Worm (Caenorhabditis elegans) whole organism, young adult: ENCODE data around the gene nep-17.
A peak's percentile ranks its signal among the peaks of the same experiment; 100 is the strongest.

Source experiments
- B0336.3 ChIP-seq: fragments of 200-800 bp; sonication (Bioruptor generic); IDR thresholded peaks from 2 replicates; pipeline ENCODE4 v1.3.6; 2022; ENCODE audit warnings: missing genetic modification characterization, missing compliant biosample characterization
- C17E4.6 ChIP-seq: fragments of 200-800 bp; sonication (Bioruptor generic); IDR thresholded peaks from 2 replicates; pipeline ENCODE4 v1.3.6; 2022; ENCODE audit warnings: missing genetic modification reagents, missing genetic modification characterization, missing compliant biosample characterization
- F39B2.1 ChIP-seq: fragments of 200-800 bp; sonication (Bioruptor generic); IDR thresholded peaks from 2 replicates; pipeline ENCODE4 v1.3.6; 2022; ENCODE audit warnings: missing genetic modification reagents, missing genetic modification characterization, missing compliant biosample characterization
- F57A8.1 ChIP-seq: fragments of 200-800 bp; sonication (Bioruptor generic); optimal IDR thresholded peaks from 2 replicates; lab custom pipeline; 2018; ENCODE audit warnings: mild to moderate bottlenecking, missing genetic modification characterization, moderate library complexity, missing compliant biosample characterization
- Y79H2A.3 ChIP-seq: fragments of 200-800 bp; sonication (Bioruptor generic); conservative IDR thresholded peaks from 2 replicates; pipeline ENCODE4 v1.3.6; 2022; ENCODE audit warnings: missing genetic modification reagents, missing genetic modification characterization, missing compliant biosample characterization
- Y95B8A.8 ChIP-seq: fragments of 200-800 bp; sonication (Bioruptor generic); IDR thresholded peaks from 2 replicates; pipeline ENCODE4 v1.3.6; 2022; ENCODE audit warnings: missing genetic modification reagents, missing genetic modification characterization, missing compliant biosample characterization
- ama-1 ChIP-seq, 3 experiments: fragments of 150-350 bp in 1 of 3; sonication (generic microtip) in 2 of 3; optimal IDR thresholded peaks; 2 replicates each; lab custom pipeline; 2014 to 2018; ENCODE audit warnings: missing biosample characterization in 2 of 3, missing genetic modification characterization in 2 of 3, missing genetic modification reagents in 2 of 3
- aptf-2 ChIP-seq: fragments of 200-800 bp; sonication (Bioruptor generic); conservative IDR thresholded peaks from 2 replicates; pipeline ENCODE4 v1.3.6; 2022; ENCODE audit warnings: missing genetic modification reagents, missing genetic modification characterization, missing compliant biosample characterization
- aptf-3 ChIP-seq: fragments of 200-800 bp; sonication (Bioruptor generic); IDR thresholded peaks from 2 replicates; pipeline ENCODE4 v1.3.6; 2022; ENCODE audit warnings: missing genetic modification characterization, missing compliant biosample characterization
- atf-7 ChIP-seq: sonication (generic microtip); optimal IDR thresholded peaks from 2 replicates; lab custom pipeline; 2017; ENCODE audit warnings: mild to moderate bottlenecking, missing genetic modification characterization, missing compliant biosample characterization
- attf-6 ChIP-seq: fragments of 200-800 bp; sonication (Bioruptor generic); IDR thresholded peaks from 2 replicates; pipeline ENCODE4 v1.3.6; 2022; ENCODE audit warnings: missing genetic modification reagents, missing genetic modification characterization, missing compliant biosample characterization
- bed-1 ChIP-seq: fragments of 200-800 bp; sonication (Bioruptor generic); IDR thresholded peaks from 2 replicates; pipeline ENCODE4 v1.3.6; 2022; ENCODE audit warnings: missing genetic modification reagents, missing genetic modification characterization, missing compliant biosample characterization
- ccch-3 ChIP-seq: fragments of 200-800 bp; sonication (Bioruptor generic); optimal IDR thresholded peaks from 2 replicates; lab custom pipeline; 2018; ENCODE audit warnings: mild to moderate bottlenecking, missing genetic modification characterization, missing compliant biosample characterization
- cebp-2 ChIP-seq: fragments of 200-800 bp; sonication (Bioruptor generic); IDR thresholded peaks from 2 replicates; pipeline ENCODE4 v1.3.6; 2022; ENCODE audit warnings: missing genetic modification characterization, missing compliant biosample characterization
- ceh-27 ChIP-seq: fragments of 200-800 bp; sonication (Bioruptor generic); optimal IDR thresholded peaks from 2 replicates; lab custom pipeline; 2018; ENCODE audit warnings: mild to moderate bottlenecking, missing genetic modification characterization, moderate library complexity, missing compliant biosample characterization
- ceh-40 ChIP-seq: fragments of 200-800 bp; sonication (Bioruptor generic); IDR thresholded peaks from 2 replicates; pipeline ENCODE4 v1.3.6; 2022; ENCODE audit warnings: missing genetic modification characterization, missing compliant biosample characterization
- ceh-91 ChIP-seq: fragments of 200-800 bp; sonication (Bioruptor generic); IDR thresholded peaks from 2 replicates; pipeline ENCODE4 v1.3.6; 2022; ENCODE audit warnings: missing genetic modification reagents, missing genetic modification characterization, missing compliant biosample characterization
- efl-1 ChIP-seq: fragments of 150-350 bp; optimal IDR thresholded peaks from 2 replicates; lab custom pipeline; 2014; ENCODE audit warnings: missing biosample characterization, missing genetic modification reagents, missing genetic modification characterization
- egl-18 ChIP-seq: fragments of 200-800 bp; sonication (Bioruptor generic); IDR thresholded peaks from 2 replicates; pipeline ENCODE4 v1.3.6; 2022; ENCODE audit warnings: missing genetic modification reagents, missing genetic modification characterization, missing compliant biosample characterization
- hlh-12 ChIP-seq: sonication (generic microtip); optimal IDR thresholded peaks from 2 replicates; lab custom pipeline; 2016; ENCODE audit warnings: missing genetic modification characterization, missing compliant biosample characterization
- hrde-1 ChIP-seq: sonication (generic microtip); optimal IDR thresholded peaks from 2 replicates; lab custom pipeline; 2016; ENCODE audit warnings: missing genetic modification characterization, mild to moderate bottlenecking, missing compliant biosample characterization, moderate library complexity, missing genotype, missing genetic modification reagents, borderline replicate concordance
- hsf-1 ChIP-seq: fragments of 200-800 bp; sonication (Bioruptor generic); IDR thresholded peaks from 2 replicates; pipeline ENCODE4 v1.3.6; 2022; ENCODE audit warnings: missing genetic modification reagents, missing genetic modification characterization, missing compliant biosample characterization
- lag-1 ChIP-seq: fragments of 200-800 bp; sonication (Bioruptor generic); IDR thresholded peaks from 2 replicates; pipeline ENCODE4 v1.3.6; 2022; ENCODE audit warnings: missing genetic modification reagents, missing genetic modification characterization, missing compliant biosample characterization
- madf-3 ChIP-seq: fragments of 200-800 bp; sonication (Bioruptor generic); IDR thresholded peaks from 2 replicates; pipeline ENCODE4 v1.3.6; 2022; ENCODE audit warnings: missing genetic modification reagents, missing genetic modification characterization, missing compliant biosample characterization
- mcd-1 ChIP-seq: fragments of 200-800 bp; sonication (Bioruptor generic); IDR thresholded peaks from 2 replicates; pipeline ENCODE4 v1.3.6; 2022; ENCODE audit warnings: missing genetic modification reagents, missing genetic modification characterization, missing compliant biosample characterization
- nfya-1 ChIP-seq: sonication (generic microtip); optimal IDR thresholded peaks from 2 replicates; lab custom pipeline; 2017; ENCODE audit warnings: antibody characterized with exemption, missing compliant biosample characterization, missing genetic modification characterization, borderline replicate concordance; ENCODE audit not compliant: insufficient read depth
- nfyb-1 ChIP-seq: fragments of 200-800 bp; sonication (Bioruptor generic); IDR thresholded peaks from 2 replicates; pipeline ENCODE4 v1.3.6; 2022; ENCODE audit warnings: missing genetic modification reagents, missing genetic modification characterization, missing compliant biosample characterization
- nhr-120 ChIP-seq: fragments of 200-800 bp; sonication (Bioruptor generic); IDR thresholded peaks from 2 replicates; pipeline ENCODE4 v1.3.6; 2022; ENCODE audit warnings: missing genetic modification characterization, missing compliant biosample characterization
- nhr-179 ChIP-seq: sonication (generic microtip); optimal IDR thresholded peaks from 2 replicates; lab custom pipeline; 2016; ENCODE audit warnings: mild to moderate bottlenecking, missing genetic modification characterization, missing compliant biosample characterization
- nhr-80 ChIP-seq: sonication (generic microtip); optimal IDR thresholded peaks from 2 replicates; lab custom pipeline; 2016; ENCODE audit warnings: missing genetic modification characterization, missing compliant biosample characterization
- nhr-90 ChIP-seq: sonication (generic microtip); optimal IDR thresholded peaks from 2 replicates; lab custom pipeline; 2016; ENCODE audit warnings: missing genotype, mild to moderate bottlenecking, missing genetic modification characterization, missing compliant biosample characterization
- pbrm-1 ChIP-seq: fragments of 200-800 bp; sonication (Bioruptor generic); IDR thresholded peaks from 2 replicates; pipeline ENCODE4 v1.3.6; 2022; ENCODE audit warnings: missing genetic modification reagents, missing genetic modification characterization, missing compliant biosample characterization
- rec-8 ChIP-seq, 2 experiments: sonication (generic microtip); optimal IDR thresholded peaks; 2 replicates each; lab custom pipeline; 2016; ENCODE audit warnings: mild to moderate bottlenecking in 2 of 2, missing genetic modification characterization in 2 of 2, missing genetic modification reagents in 2 of 2, missing genotype in 2 of 2, missing biosample characterization in 1 of 2, missing compliant biosample characterization in 1 of 2, moderate library complexity in 1 of 2
- repo-1 ChIP-seq: sonication (generic microtip); optimal IDR thresholded peaks from 2 replicates; lab custom pipeline; 2017; ENCODE audit warnings: mild to moderate bottlenecking, missing genetic modification characterization, missing compliant biosample characterization
- snpc-1.3 ChIP-seq: sonication (generic microtip); optimal IDR thresholded peaks from 2 replicates; lab custom pipeline; 2017; ENCODE audit warnings: missing genetic modification characterization, mild to moderate bottlenecking, missing compliant biosample characterization, antibody characterized with exemption, moderate library complexity, missing genotype, missing genetic modification reagents; ENCODE audit not compliant: insufficient read depth
- snpc-3.4 ChIP-seq: sonication (generic microtip); optimal IDR thresholded peaks from 2 replicates; lab custom pipeline; 2017; ENCODE audit warnings: missing genetic modification characterization, mild to moderate bottlenecking, missing compliant biosample characterization, antibody characterized with exemption, moderate library complexity, missing genotype, missing genetic modification reagents
- snpc-4 ChIP-seq, 5 experiments: fragments of 150-350 bp in 1 of 5; sonication (generic microtip) in 4 of 5; optimal IDR thresholded peaks; 2 replicates each; lab custom pipeline; 2014 to 2018; ENCODE audit warnings: missing genetic modification characterization in 5 of 5, missing biosample characterization in 3 of 5, antibody characterized with exemption in 2 of 5, mild to moderate bottlenecking in 2 of 5, missing compliant biosample characterization in 2 of 5, missing genotype in 2 of 5, moderate library complexity in 2 of 5, missing genetic modification reagents in 1 of 5
- tbp1 ChIP-seq: fragments of 200-800 bp; sonication (Bioruptor generic); optimal IDR thresholded peaks from 2 replicates; lab custom pipeline; 2018; ENCODE audit warnings: mild to moderate bottlenecking, missing genetic modification characterization, missing compliant biosample characterization
- tbx-9 ChIP-seq: sonication (generic microtip); optimal IDR thresholded peaks from 2 replicates; lab custom pipeline; 2016; ENCODE audit warnings: borderline replicate concordance, missing genetic modification characterization, inconsistent platforms, missing compliant biosample characterization
- tlf-1 ChIP-seq: fragments of 200-800 bp; sonication (Bioruptor generic); optimal IDR thresholded peaks from 2 replicates; lab custom pipeline; 2018; ENCODE audit warnings: mild to moderate bottlenecking, missing genetic modification characterization, missing compliant biosample characterization
- unc-62 ChIP-seq: fragments of 150-350 bp; optimal IDR thresholded peaks from 2 replicates; lab custom pipeline; 2014; ENCODE audit warnings: missing biosample characterization, missing genetic modification reagents, missing genetic modification characterization
- ztf-22 ChIP-seq: fragments of 200-800 bp; sonication (Bioruptor generic); optimal IDR thresholded peaks from 2 replicates; lab custom pipeline; 2018; ENCODE audit warnings: mild to moderate bottlenecking, missing genetic modification characterization, moderate library complexity, missing compliant biosample characterization
- ztf-28 ChIP-seq: fragments of 200-800 bp; sonication (Bioruptor generic); IDR thresholded peaks from 2 replicates; pipeline ENCODE4 v1.3.6; 2022; ENCODE audit warnings: missing genetic modification reagents, missing genetic modification characterization, missing compliant biosample characterization

nep-17 gene

DNA sequence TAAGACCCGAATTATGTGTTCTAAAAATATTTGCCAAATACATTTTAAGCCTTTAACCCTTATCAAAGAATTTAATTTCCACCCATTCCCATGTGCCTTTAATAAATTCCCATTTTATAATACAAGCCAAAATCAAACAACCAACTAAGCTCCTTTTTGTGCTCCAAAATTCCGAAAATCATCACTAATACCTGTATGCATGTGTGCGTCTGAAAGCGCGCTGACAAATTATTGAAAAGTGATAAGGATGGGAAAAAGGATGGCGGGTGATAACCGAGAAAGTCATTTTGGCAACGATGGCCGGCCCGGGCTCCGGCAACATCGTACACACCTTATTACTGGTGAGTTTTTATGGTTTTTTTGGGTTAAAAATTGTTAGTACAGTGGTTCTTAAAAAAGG is at the start of gene nep-17:
Gene nep-17 (plus strand): TSS at position 285 of the 400 bp plus-strand sequence.
- peak; percentile 68 for TF ChIP-seq nhr-80 (tag; lab: Kevin White, UChicago)
- no peak for TF ChIP-seq repo-1 (tag; lab: Kevin White, UChicago)
- no peak for TF ChIP-seq unc-62
- TF ChIP-seq efl-1 (GFP tag; lab: Kevin White, UChicago): no peak
- no peak for TF ChIP-seq tbx-9 (tag; lab: Kevin White, UChicago)
- no peak for TF ChIP-seq cebp-2 (GFP tag; lab: Robert Waterston, UW)

DNA sequence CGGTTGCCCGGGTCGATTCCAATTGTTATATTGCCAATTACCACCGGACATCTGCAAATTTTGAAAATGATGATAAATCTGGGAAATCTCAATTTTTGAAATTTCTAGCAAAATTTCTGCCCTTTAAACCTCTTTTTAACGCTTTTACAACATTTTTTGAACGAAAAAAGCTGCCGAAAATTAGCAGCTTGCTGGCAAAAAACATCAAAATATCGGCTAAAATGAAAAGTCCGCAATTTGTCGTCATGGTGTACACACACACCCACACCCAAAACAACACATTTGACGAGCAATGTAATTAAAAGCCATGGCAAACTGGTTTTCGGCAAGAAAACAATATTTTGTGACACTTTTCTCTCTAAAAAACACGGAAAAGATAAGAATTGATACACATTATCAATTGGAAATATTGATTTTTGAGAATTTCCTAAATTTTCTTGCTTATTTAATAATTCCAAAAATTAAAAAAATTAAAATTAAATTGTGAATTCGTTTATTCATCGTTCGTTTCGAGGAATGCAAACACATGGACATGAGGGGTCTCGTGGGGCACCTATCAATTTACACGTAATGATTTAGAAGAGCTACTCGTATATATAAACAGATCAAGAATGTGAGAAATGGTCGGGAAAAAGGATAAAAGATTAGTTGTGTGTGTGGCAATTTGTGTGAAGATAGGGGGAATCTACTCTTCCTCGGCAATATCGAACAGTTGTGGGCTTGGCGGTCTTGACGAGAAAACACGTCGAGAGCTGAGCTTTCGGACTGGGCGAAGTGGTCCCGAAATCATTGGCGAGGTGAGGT is 46.8 kb upstream of the nep-17 start, which contains the start of gene pqn-27:
Gene pqn-27 (minus strand): TSS at position 51 of the 804 bp plus-strand sequence.
- peak; percentile 66; the same call in 1 of the 2 replicates for TF ChIP-seq Y95B8A.8
- TF ChIP-seq ceh-91 (GFP tag; lab: Robert Waterston, UW): no peak
- TF ChIP-seq F39B2.1 (GFP tag; lab: Robert Waterston, UW): no peak
- no peak for TF ChIP-seq ztf-28 (GFP tag; lab: Robert Waterston, UW)
- no peak for TF ChIP-seq attf-6
- no peak for TF ChIP-seq ceh-27 (GFP tag; lab: Kevin White, UChicago)
- peak; percentile 63 for TF ChIP-seq nfyb-1 (GFP tag; lab: Robert Waterston, UW)
- TF ChIP-seq cebp-2 (GFP tag; lab: Robert Waterston, UW): no peak
- TF ChIP-seq snpc-4 (GFP tag; optimal IDR thresholded peaks at IDR 0.05; lab: Kevin White, UChicago): no peak
- peak in 1 of 4 experiments; percentile 46 for TF ChIP-seq snpc-4 (tag; optimal IDR thresholded peaks at IDR 0.05; lab: Kevin White, UChicago)
- TF ChIP-seq nfya-1 (tag; lab: Kevin White, UChicago): no peak
- no peak for TF ChIP-seq ceh-40 (GFP tag; lab: Robert Waterston, UW)
- TF ChIP-seq unc-62: no peak
- no peak for TF ChIP-seq aptf-2 (GFP tag; lab: Robert Waterston, UW)
- peak; percentile 8 for TF ChIP-seq snpc-3.4 (tag; lab: Kevin White, UChicago)
- no peak for TF ChIP-seq aptf-3 (GFP tag; lab: Robert Waterston, UW)
- peak; percentile 65 for TF ChIP-seq ztf-22 (GFP tag; lab: Kevin White, UChicago)
- no peak for TF ChIP-seq hlh-12 (tag; lab: Kevin White, UChicago)
- no peak for TF ChIP-seq hrde-1 (tag; lab: Kevin White, UChicago)
- TF ChIP-seq F57A8.1 (GFP tag; lab: Kevin White, UChicago): no peak
- no peak for TF ChIP-seq lag-1 (GFP tag; lab: Robert Waterston, UW)
- no peak for TF ChIP-seq nhr-179 (tag; lab: Kevin White, UChicago)
- TF ChIP-seq bed-1 (GFP tag; lab: Robert Waterston, UW): no peak
- TF ChIP-seq snpc-1.3 (tag; lab: Kevin White, UChicago): no peak
- peak; percentile 97 for TF ChIP-seq ama-1 (optimal IDR thresholded peaks at IDR 0.05; lab: Kevin White, UChicago)
- TF ChIP-seq ama-1 (GFP tag; optimal IDR thresholded peaks at IDR 0.05; lab: Kevin White, UChicago): peak in 1 of 2 experiments; percentile 39
- TF ChIP-seq egl-18 (GFP tag; lab: Robert Waterston, UW): no peak
- peak; percentile 81 for TF ChIP-seq atf-7 (tag; lab: Kevin White, UChicago)
- peak; percentile 52; the same call in 1 of the 2 replicates for TF ChIP-seq pbrm-1 (GFP tag; lab: Robert Waterston, UW)
- no peak for TF ChIP-seq rec-8 (tag; optimal IDR thresholded peaks at IDR 0.05; lab: Kevin White, UChicago)
- no peak for TF ChIP-seq hsf-1
- no peak for TF ChIP-seq nhr-120
- no peak for TF ChIP-seq C17E4.6 (GFP tag; lab: Robert Waterston, UW)
- peak; percentile 70; the same call in 1 of the 2 replicates for TF ChIP-seq B0336.3 (GFP tag; lab: Robert Waterston, UW)
- peak; percentile 54 for TF ChIP-seq mcd-1
- no peak for TF ChIP-seq madf-3 (GFP tag; lab: Robert Waterston, UW)
- TF ChIP-seq Y79H2A.3 (GFP tag; lab: Robert Waterston, UW): no peak
- TF ChIP-seq tlf-1 (GFP tag; lab: Kevin White, UChicago): peak; percentile 56
- TF ChIP-seq tbp1 (GFP tag; lab: Kevin White, UChicago): peak; percentile 48
- no peak for TF ChIP-seq nhr-90 (tag; lab: Kevin White, UChicago)
- TF ChIP-seq ccch-3 (GFP tag; lab: Kevin White, UChicago): no peak
